Worm (Caenorhabditis elegans): Measurements from ENCODE around the gene cyp-42A1.

- TF ChIP-seq ama-1 (optimal IDR thresholded peaks at IDR 0.05) = no peak
- TF ChIP-seq pes-1 (GFP tag; IDR thresholded peaks at IDR 0.05) = no peak
- TF ChIP-seq aly-1 (tag; optimal IDR thresholded peaks at IDR 0.05) = no peak
- no peak for TF ChIP-seq tbx-11 (GFP tag; IDR thresholded peaks at IDR 0.05)
- TF ChIP-seq flt-1 (GFP tag; IDR thresholded peaks at IDR 0.05) = no peak
- TF ChIP-seq hmg-4 (GFP tag; optimal IDR thresholded peaks at IDR 0.05) = no peak
- no peak for TF ChIP-seq sea-1 (GFP tag; conservative IDR thresholded peaks at IDR 0.05)
- TF ChIP-seq tra-4 (tag; optimal IDR thresholded peaks at IDR 0.05) = no peak
- TF ChIP-seq ets-7 (tag; optimal IDR thresholded peaks at IDR 0.05) = no peak
- no peak for TF ChIP-seq hmbx-1 (tag; optimal IDR thresholded peaks at IDR 0.05)
- no peak for TF ChIP-seq tbx-37 (GFP tag; conservative IDR thresholded peaks at IDR 0.05)
- TF ChIP-seq ceh-13 (GFP tag; optimal IDR thresholded peaks at IDR 0.05) = no peak
- no peak for TF ChIP-seq B0310.2 (tag; optimal IDR thresholded peaks at IDR 0.05)
These were observed 22.7 kb downstream of the cyp-42A1 start for ce11 chrV:18934539-18934938.
